Fruit fly (Drosophila melanogaster) whole organism, embryonic: ENCODE data around the gene CG42307.

Experiments
- B-H1 ChIP-seq: fragments of 200-800 bp; sonication (Bioruptor generic); IDR thresholded peaks from 3 replicates; pipeline ENCODE4 v1.3.6; 2022; ENCODE audit warnings: missing biosample characterization, missing genetic modification characterization
- B-H2 ChIP-seq: fragments of 200-800 bp; sonication (Bioruptor generic); optimal IDR thresholded peaks from 2 replicates; lab custom pipeline; 2018; ENCODE audit warnings: missing biosample characterization, mild to moderate bottlenecking, missing genetic modification characterization
- CG10274 ChIP-seq: fragments of 200-800 bp; sonication (Bioruptor generic); optimal IDR thresholded peaks from 3 replicates; lab custom pipeline; 2017; ENCODE audit warnings: missing biosample characterization, mild to moderate bottlenecking, missing genetic modification characterization
- CG10543 ChIP-seq: fragments of 200-800 bp; sonication (Bioruptor generic); optimal IDR thresholded peaks from 3 replicates; lab custom pipeline; 2017; ENCODE audit warnings: missing biosample characterization, mild to moderate bottlenecking, missing genetic modification characterization, moderate library complexity
- CG1233 ChIP-seq: fragments of 200-800 bp; sonication (Bioruptor generic); optimal IDR thresholded peaks from 4 replicates; lab custom pipeline; 2018; ENCODE audit warnings: missing biosample characterization, mild to moderate bottlenecking, missing genetic modification characterization
- CG13123 ChIP-seq: fragments of 200-800 bp; sonication (Bioruptor generic); optimal IDR thresholded peaks from 2 replicates; lab custom pipeline; 2016; ENCODE audit warnings: missing biosample characterization, missing genetic modification characterization
- CG1602 ChIP-seq: fragments of 200-800 bp; sonication (Bioruptor generic); optimal IDR thresholded peaks from 3 replicates; lab custom pipeline; 2016; ENCODE audit warnings: missing biosample characterization, missing genetic modification characterization
- CG17186 ChIP-seq: fragments of 200-800 bp; sonication (Bioruptor generic); optimal IDR thresholded peaks from 3 replicates; lab custom pipeline; 2017; ENCODE audit warnings: missing biosample characterization, missing genetic modification reagents, missing genetic modification characterization
- CG17568 ChIP-seq: fragments of 200-800 bp; sonication (Bioruptor generic); optimal IDR thresholded peaks from 2 replicates; lab custom pipeline; 2018; ENCODE audit warnings: missing biosample characterization, mild to moderate bottlenecking, missing genetic modification characterization, moderate library complexity
- CG18619 ChIP-seq: fragments of 200-800 bp; sonication (Bioruptor generic); optimal IDR thresholded peaks from 3 replicates; lab custom pipeline; 2017; ENCODE audit warnings: missing biosample characterization, mild to moderate bottlenecking, missing genetic modification characterization
- CG3065 ChIP-seq: fragments of 200-800 bp; sonication (Bioruptor generic); optimal IDR thresholded peaks from 2 replicates; lab custom pipeline; 2016; ENCODE audit warnings: missing biosample characterization, missing genetic modification characterization
- CG4617 ChIP-seq: fragments of 200-800 bp; sonication (Bioruptor generic); optimal IDR thresholded peaks from 3 replicates; lab custom pipeline; 2016; ENCODE audit warnings: missing biosample characterization, missing genetic modification characterization, borderline replicate concordance
- CG4730 ChIP-seq: fragments of 200-800 bp; sonication (Bioruptor generic); IDR thresholded peaks from 2 replicates; pipeline ENCODE4 v1.3.6; 2022; ENCODE audit warnings: missing biosample characterization, missing genetic modification characterization
- CG6254 ChIP-seq: fragments of 200-800 bp; sonication (Bioruptor generic); optimal IDR thresholded peaks from 3 replicates; lab custom pipeline; 2017; ENCODE audit warnings: mild to moderate bottlenecking, missing biosample characterization, missing genetic modification reagents, missing genetic modification characterization
- CG6791 ChIP-seq: fragments of 200-800 bp; sonication (Bioruptor generic); IDR thresholded peaks from 3 replicates; pipeline ENCODE4 v1.3.6; 2022; ENCODE audit warnings: missing biosample characterization, missing genetic modification characterization; ENCODE audit not compliant: partially characterized antibody
- Dfd ChIP-seq, 2 experiments: fragments of >200 bp; optimal IDR thresholded peaks; 2 replicates each; lab custom pipeline; 2017; ENCODE audit warnings: missing biosample characterization in 2 of 2, missing genetic modification characterization in 2 of 2
- Dp ChIP-seq: fragments of 200-800 bp; sonication (Bioruptor generic); optimal IDR thresholded peaks from 2 replicates; lab custom pipeline; 2018; ENCODE audit warnings: missing biosample characterization, mild to moderate bottlenecking, missing genetic modification characterization, moderate library complexity
- Dref ChIP-seq: fragments of 200-800 bp; sonication (Bioruptor generic); IDR thresholded peaks from 2 replicates; pipeline ENCODE4 v1.3.6; 2022; ENCODE audit warnings: missing biosample characterization, missing genetic modification characterization
- Fer1 ChIP-seq: fragments of 200-800 bp; sonication (Bioruptor generic); optimal IDR thresholded peaks from 2 replicates; lab custom pipeline; 2017; ENCODE audit warnings: missing biosample characterization, mild to moderate bottlenecking, missing genetic modification characterization
- HLH54F ChIP-seq: fragments of 200-800 bp; sonication (Bioruptor generic); optimal IDR thresholded peaks from 3 replicates; lab custom pipeline; 2016; ENCODE audit warnings: missing biosample characterization, missing genetic modification characterization
- HmgZ ChIP-seq: fragments of 200-800 bp; sonication (Bioruptor generic); optimal IDR thresholded peaks from 2 replicates; lab custom pipeline; 2018; ENCODE audit warnings: missing biosample characterization, mild to moderate bottlenecking, missing genetic modification characterization
- Hsf ChIP-seq: fragments of 200-800 bp; sonication (Bioruptor generic); optimal IDR thresholded peaks from 3 replicates; lab custom pipeline; 2016; ENCODE audit warnings: missing biosample characterization, missing genetic modification characterization
- Kr ChIP-seq: fragments of 200-800 bp; sonication (Bioruptor generic); optimal IDR thresholded peaks from 2 replicates; lab custom pipeline; 2017; ENCODE audit warnings: missing biosample characterization, mild to moderate bottlenecking, missing genetic modification characterization
- Myb ChIP-seq: fragments of 200-800 bp; sonication (Bioruptor generic); optimal IDR thresholded peaks from 2 replicates; lab custom pipeline; 2016; ENCODE audit warnings: missing biosample characterization, missing genetic modification characterization
- NFAT ChIP-seq: fragments of 200-800 bp; sonication (Bioruptor generic); IDR thresholded peaks from 2 replicates; pipeline ENCODE4 v1.3.6; 2022; ENCODE audit warnings: missing biosample characterization, missing genetic modification characterization
- Nf-YC ChIP-seq: fragments of 200-800 bp; optimal IDR thresholded peaks from 3 replicates; lab custom pipeline; 2019; ENCODE audit warnings: missing biosample characterization, mild to moderate bottlenecking, missing genetic modification characterization, moderate library complexity
- Oli ChIP-seq: fragments of 200-800 bp; sonication (Bioruptor generic); optimal IDR thresholded peaks from 2 replicates; lab custom pipeline; 2018; ENCODE audit warnings: missing biosample characterization, mild to moderate bottlenecking, missing genetic modification characterization, moderate library complexity
- Sry-δ ChIP-seq: fragments of 200-800 bp; sonication (Bioruptor generic); optimal IDR thresholded peaks from 2 replicates; lab custom pipeline; 2016; ENCODE audit warnings: missing biosample characterization, missing genetic modification characterization
- Ssrp ChIP-seq: fragments of 200-800 bp; sonication (Bioruptor generic); optimal IDR thresholded peaks from 2 replicates; lab custom pipeline; 2018; ENCODE audit warnings: missing biosample characterization, mild to moderate bottlenecking, missing genetic modification characterization, moderate library complexity
- cg ChIP-seq: fragments of 200-800 bp; sonication (Bioruptor generic); optimal IDR thresholded peaks from 3 replicates; lab custom pipeline; 2019; ENCODE audit warnings: missing biosample characterization, mild to moderate bottlenecking, missing genetic modification characterization, moderate library complexity
- exex ChIP-seq: fragments of 200-800 bp; sonication (Bioruptor generic); optimal IDR thresholded peaks from 4 replicates; lab custom pipeline; 2018; ENCODE audit warnings: missing biosample characterization, mild to moderate bottlenecking, missing genetic modification characterization, moderate library complexity
- gcm ChIP-seq: fragments of 200-800 bp; sonication (Bioruptor generic); optimal IDR thresholded peaks from 2 replicates; lab custom pipeline; 2019; ENCODE audit warnings: missing biosample characterization, mild to moderate bottlenecking, missing genetic modification characterization, moderate library complexity
- hb ChIP-seq: fragments of 200-800 bp; sonication (Bioruptor generic); IDR thresholded peaks from 3 replicates; pipeline ENCODE4 v1.3.6; 2022; ENCODE audit warnings: missing biosample characterization, missing genetic modification characterization; ENCODE audit not compliant: partially characterized antibody
- her ChIP-seq: fragments of 200-800 bp; sonication (Bioruptor generic); optimal IDR thresholded peaks from 2 replicates; lab custom pipeline; 2016; ENCODE audit warnings: missing biosample characterization, missing genetic modification characterization
- lab ChIP-seq: fragments of 200-800 bp; sonication (Bioruptor generic); optimal IDR thresholded peaks from 3 replicates; lab custom pipeline; 2017; ENCODE audit warnings: missing biosample characterization, missing genetic modification characterization, mild to moderate bottlenecking, moderate library complexity, missing genetic modification reagents
- lola ChIP-seq, 3 experiments: fragments of >200 bp in 2 of 3; fragments of 200-800 bp in 1 of 3; sonication (Bioruptor generic) in 1 of 3; optimal IDR thresholded peaks; 2 replicates each; lab custom pipeline; 2017 to 2019; ENCODE audit warnings: missing biosample characterization in 3 of 3, missing genetic modification characterization in 3 of 3, mild to moderate bottlenecking in 1 of 3, moderate library complexity in 1 of 3
- lov ChIP-seq, 2 experiments: fragments of 200-800 bp in 1 of 2; fragments of >200 bp in 1 of 2; sonication (Bioruptor generic) in 1 of 2; IDR thresholded peaks in 1 of 2; optimal IDR thresholded peaks in 1 of 2; 2 replicates in 1 of 2; 3 replicates in 1 of 2; pipeline versions ENCODE4 v1.3.6 to Lab custom; 2017 to 2022; ENCODE audit warnings: missing biosample characterization in 1 of 2, missing genetic modification characterization in 1 of 2
- luna ChIP-seq: fragments of 200-800 bp; sonication (Bioruptor generic); optimal IDR thresholded peaks from 2 replicates; lab custom pipeline; 2016; ENCODE audit warnings: missing biosample characterization, missing genetic modification characterization
- mam ChIP-seq: fragments of 200-800 bp; sonication (Bioruptor generic); optimal IDR thresholded peaks from 3 replicates; lab custom pipeline; 2016; ENCODE audit warnings: missing biosample characterization, missing genetic modification characterization
- nau ChIP-seq: fragments of 200-800 bp; sonication (Bioruptor generic); optimal IDR thresholded peaks from 3 replicates; lab custom pipeline; 2017; ENCODE audit warnings: missing biosample characterization, mild to moderate bottlenecking, missing genetic modification characterization, missing genetic modification reagents
- pfk ChIP-seq: fragments of 200-800 bp; sonication (Bioruptor generic); optimal IDR thresholded peaks from 2 replicates; lab custom pipeline; 2018; ENCODE audit warnings: missing biosample characterization, mild to moderate bottlenecking, missing genetic modification characterization, moderate library complexity
- ranshi ChIP-seq: fragments of 200-800 bp; sonication (Bioruptor generic); IDR thresholded peaks from 2 replicates; pipeline ENCODE4 v1.3.6; 2022; ENCODE audit warnings: missing biosample characterization, missing genetic modification characterization
- scrt ChIP-seq: fragments of 200-800 bp; sonication (Bioruptor generic); optimal IDR thresholded peaks from 2 replicates; lab custom pipeline; 2018; ENCODE audit warnings: missing biosample characterization, mild to moderate bottlenecking, missing genetic modification characterization, moderate library complexity
- sim ChIP-seq: fragments of 200-800 bp; sonication (Bioruptor generic); IDR thresholded peaks from 2 replicates; pipeline ENCODE4 v1.3.6; 2022; ENCODE audit warnings: missing biosample characterization, missing genetic modification characterization
- toy ChIP-seq: fragments of 200-800 bp; sonication (Bioruptor generic); IDR thresholded peaks from 2 replicates; pipeline ENCODE4 v1.3.6; 2022; ENCODE audit warnings: missing biosample characterization, missing genetic modification characterization
- vnd ChIP-seq: fragments of 200-800 bp; sonication (Bioruptor generic); IDR thresholded peaks from 3 replicates; pipeline ENCODE4 v1.3.6; 2022; ENCODE audit warnings: missing biosample characterization, missing genetic modification characterization; ENCODE audit not compliant: partially characterized antibody
- wor ChIP-seq: fragments of 200-800 bp; sonication (Bioruptor generic); IDR thresholded peaks from 2 replicates; pipeline ENCODE4 v1.3.6; 2022; ENCODE audit warnings: missing biosample characterization, missing genetic modification characterization
- zfh2 ChIP-seq: fragments of 200-800 bp; sonication (Bioruptor generic); optimal IDR thresholded peaks from 2 replicates; lab custom pipeline; 2016; ENCODE audit warnings: missing biosample characterization, missing genetic modification characterization

Gene CG42307

dm6 chr3L:7328567-7329253, at the start of gene CG42307, which contains the start of the genes mrva and mus312 (continued):
- TF ChIP-seq exex (tag; lab: Kevin White, UChicago) = peak; percentile 93
- no peak for TF ChIP-seq zfh2
- TF ChIP-seq pfk (GFP tag; lab: Kevin White, UChicago) = peak; percentile 5
- TF ChIP-seq CG10543 (GFP tag; lab: Kevin White, UChicago) = peak; percentile 96
- TF ChIP-seq B-H1 (GFP tag; lab: Robert Waterston, UW) = peak; percentile 55
- TF ChIP-seq her (GFP tag; lab: Kevin White, UChicago) = peak; percentile 34
- peak; percentile 73 for TF ChIP-seq HmgZ (tag; lab: Kevin White, UChicago)
- TF ChIP-seq Fer1 (GFP tag; lab: Kevin White, UChicago) = peak; percentile 89
- TF ChIP-seq Hsf (GFP tag; lab: Kevin White, UChicago) = peak; percentile 60
- peak; percentile 92 for TF ChIP-seq scrt (GFP tag; lab: Kevin White, UChicago)
- TF ChIP-seq toy = peak; percentile 59; the same call in 1 of the 2 replicates
- 0 out of 3 replicates have a peak, but pooled peaks have one; percentile 55 for TF ChIP-seq CG6791 (GFP tag; lab: Robert Waterston, UW)
- TF ChIP-seq luna (GFP tag; lab: Kevin White, UChicago) = no peak
- TF ChIP-seq CG6254 (GFP tag; lab: Kevin White, UChicago) = no peak
- peak; percentile 49 for TF ChIP-seq HLH54F (GFP tag; lab: Kevin White, UChicago)
- TF ChIP-seq Dfd (GFP tag; optimal IDR thresholded peaks at IDR 0.05; lab: Kevin White, UChicago) = no peak
- peak; percentile 42 for TF ChIP-seq Sry-δ (GFP tag; lab: Kevin White, UChicago)
- no peak for TF ChIP-seq CG17568 (GFP tag; lab: Kevin White, UChicago)
- peak; percentile 77; the same call in 1 of the 2 replicates for TF ChIP-seq ranshi (GFP tag; lab: Robert Waterston, UW)
- TF ChIP-seq Dp (GFP tag; lab: Kevin White, UChicago) = peak; percentile 19
- peak; percentile 74 for TF ChIP-seq CG13123 (GFP tag; lab: Kevin White, UChicago)
- peak; percentile 76 for TF ChIP-seq wor (GFP tag; lab: Robert Waterston, UW)
- no peak for TF ChIP-seq Kr (GFP tag; lab: Kevin White, UChicago)
- TF ChIP-seq CG4617 (GFP tag; lab: Kevin White, UChicago) = peak; percentile 87
- peak; percentile 23 for TF ChIP-seq CG17186 (GFP tag; lab: Kevin White, UChicago)
- peak; percentile 93 for TF ChIP-seq Ssrp (tag; lab: Kevin White, UChicago)
- peak; percentile 75 for TF ChIP-seq NFAT (GFP tag; lab: Robert Waterston, UW)
- peak; percentile 97 for TF ChIP-seq B-H2 (GFP tag; lab: Kevin White, UChicago)
- peak; percentile 78 for TF ChIP-seq CG4730 (GFP tag; lab: Robert Waterston, UW)
- peak; percentile 81 for TF ChIP-seq CG1602
- no peak for TF ChIP-seq lov (optimal IDR thresholded peaks at IDR 0.05; lab: Kevin White, UChicago)
- 0 out of 3 replicates have a peak, but pooled peaks have one; percentile 65 for TF ChIP-seq lov (GFP tag; IDR thresholded peaks at IDR 0.05; lab: Robert Waterston, UW)
- TF ChIP-seq Dref (GFP tag; lab: Robert Waterston, UW) = peak; percentile 66
- 0 out of 2 replicates have a peak, but pooled peaks have one; percentile 13 for TF ChIP-seq sim (GFP tag; lab: Robert Waterston, UW)
- TF ChIP-seq Myb (GFP tag; lab: Kevin White, UChicago) = peak; percentile 1
- no peak for TF ChIP-seq CG10274 (GFP tag; lab: Kevin White, UChicago)
- TF ChIP-seq CG18619 (GFP tag; lab: Kevin White, UChicago) = peak; percentile 86
- peak in 1 of 3 experiments; percentile 92 for TF ChIP-seq lola (GFP tag; optimal IDR thresholded peaks at IDR 0.05; lab: Kevin White, UChicago)
- peak; percentile 89 for TF ChIP-seq Oli (tag; lab: Kevin White, UChicago)
- TF ChIP-seq vnd (GFP tag; lab: Robert Waterston, UW) = no peak
- peak; percentile 57 for TF ChIP-seq CG1233 (GFP tag; lab: Kevin White, UChicago)
- TF ChIP-seq nau = no peak
- TF ChIP-seq mam (GFP tag; lab: Kevin White, UChicago) = peak; percentile 51
- peak; percentile 90 for TF ChIP-seq lab (GFP tag; lab: Kevin White, UChicago)
- TF ChIP-seq hb = no peak
- TF ChIP-seq CG3065 = peak; percentile 49
- peak; percentile 93 for TF ChIP-seq gcm (GFP tag; lab: Kevin White, UChicago)
- TF ChIP-seq cg (GFP tag; lab: Kevin White, UChicago) = no peak
- peak; percentile 91 for TF ChIP-seq Nf-YC (tag; lab: Kevin White, UChicago)
